Fruit fly (Drosophila melanogaster): Measurements from ENCODE around the gene CG14074.

Gene CG14074

DNA sequence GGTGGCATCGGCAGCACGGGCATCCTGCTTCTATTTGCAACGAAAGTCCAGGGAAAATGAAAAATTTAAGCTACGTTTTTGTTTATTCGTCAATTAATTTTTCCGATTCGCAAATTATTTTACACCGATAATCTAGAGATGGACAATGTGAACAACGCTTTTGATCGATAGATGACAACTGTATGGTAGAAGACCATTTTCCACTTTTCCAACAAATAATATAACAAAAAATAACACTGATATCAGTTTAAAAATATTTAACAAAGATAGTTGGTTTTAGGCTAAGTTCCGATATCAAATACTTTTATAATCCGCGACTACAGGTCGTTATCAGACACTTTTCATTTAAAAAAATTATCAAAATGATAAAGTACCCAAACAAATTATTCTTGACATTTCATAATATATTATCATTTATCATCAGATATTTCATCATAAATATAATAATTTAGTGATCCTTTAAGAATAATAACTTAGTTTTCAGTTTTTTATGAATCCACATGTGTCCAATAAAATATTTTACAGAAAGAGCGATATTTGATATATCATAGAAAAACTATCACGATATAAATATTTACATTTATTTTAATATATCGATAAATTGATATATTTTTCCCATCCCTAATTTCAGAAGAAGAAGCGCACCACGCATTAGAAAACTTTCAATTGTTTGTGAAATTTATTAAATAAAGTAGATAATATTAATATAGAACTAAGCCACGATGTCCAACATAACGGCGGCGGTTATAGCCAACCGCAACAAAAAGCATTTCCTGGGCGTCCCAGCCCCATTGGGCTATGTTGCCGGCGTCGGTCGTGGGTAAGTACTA is 39.0 kb downstream of the CG14074 start, which contains the start of the genes CSN1b and Prp6:
Gene CSN1b, minus strand, starts transcription at position 159 of the 830 bp plus-strand sequence.
Gene Prp6, plus strand, starts transcription at position 601 of the 830 bp plus-strand sequence.
- TF ChIP-seq CG9932 (GFP tag; IDR thresholded peaks at IDR 0.05) (peak; percentile 56), CG16813 (GFP tag; IDR thresholded peaks at IDR 0.05; ENCODE audit: partially characterized antibody) (peak; percentile 60; the same call in 2 of the 3 replicates), Dek (tag; optimal IDR thresholded peaks at IDR 0.05) (no peak), knrl (GFP tag; IDR thresholded peaks at IDR 0.05; ENCODE audit: partially characterized antibody) (peak; percentile 67; the same call in 2 of the 3 replicates), BEAF-32 (GFP tag; optimal IDR thresholded peaks at IDR 0.05) (peak; percentile 74), CoRest (tag; optimal IDR thresholded peaks at IDR 0.05) (peak; percentile 46), CG2116 (GFP tag; optimal IDR thresholded peaks at IDR 0.05) (peak; percentile 52), CG6791 (GFP tag; IDR thresholded peaks at IDR 0.05; ENCODE audit: partially characterized antibody) (peak; percentile 57), CG4424 (GFP tag; optimal IDR thresholded peaks at IDR 0.05) (peak; percentile 33), trem (tag; optimal IDR thresholded peaks at IDR 0.05) (peak; percentile 32), CTCF (GFP tag; optimal IDR thresholded peaks at IDR 0.05) (no peak), zen2 (GFP tag; IDR thresholded peaks at IDR 0.05; ENCODE audit: partially characterized antibody) (peak; percentile 67), CG30020 (tag; optimal IDR thresholded peaks at IDR 0.05) (peak; percentile 65), unc-4 (GFP tag; IDR thresholded peaks at IDR 0.05; ENCODE audit: partially characterized antibody) (peak; percentile 49), bbx (GFP tag; IDR thresholded peaks at IDR 0.05; ENCODE audit: partially characterized antibody) (peak; percentile 51), CG12391 (tag; optimal IDR thresholded peaks at IDR 0.05) (peak; percentile 41), otp (GFP tag; IDR thresholded peaks at IDR 0.05) (no peak), Opbp (GFP tag; IDR thresholded peaks at IDR 0.05; ENCODE audit: partially characterized antibody) (peak; percentile 48; the same call in 2 of the 3 replicates), CG11696 (GFP tag; IDR thresholded peaks at IDR 0.05) (no peak), slbo (GFP tag; IDR thresholded peaks at IDR 0.05) (peak; percentile 20; the same call in 1 of the 2 replicates), CG8089 (GFP tag; optimal IDR thresholded peaks at IDR 0.05) (no peak), CG10267 (tag; optimal IDR thresholded peaks at IDR 0.05) (peak; percentile 27), amos (GFP tag; IDR thresholded peaks at IDR 0.05; ENCODE audit: partially characterized antibody) (peak; percentile 60), Scr (GFP tag; IDR thresholded peaks at IDR 0.05; ENCODE audit: partially characterized antibody) (peak; percentile 70), inv (GFP tag; IDR thresholded peaks at IDR 0.05; ENCODE audit: partially characterized antibody) (peak; percentile 42; the same call in 1 of the 2 replicates), HLH4C (GFP tag; IDR thresholded peaks at IDR 0.05; ENCODE audit: partially characterized antibody) (peak; percentile 42; the same call in 1 of the 3 replicates), Rfx (GFP tag; IDR thresholded peaks at IDR 0.05) (peak; percentile 38; the same call in 1 of the 2 replicates), CG30403 (GFP tag; optimal IDR thresholded peaks at IDR 0.05) (peak; percentile 37), CG42726 (GFP tag; IDR thresholded peaks at IDR 0.05; ENCODE audit: partially characterized antibody) (0 out of 2 replicates have a peak, but pooled peaks have one; percentile 41), MESR4 (GFP tag; optimal IDR thresholded peaks at IDR 0.05) (peak; percentile 58), CG4360 (GFP tag; IDR thresholded peaks at IDR 0.05) (no peak), insv (GFP tag; optimal IDR thresholded peaks at IDR 0.05) (no peak), vnd (GFP tag; IDR thresholded peaks at IDR 0.05; ENCODE audit: partially characterized antibody) (peak; percentile 51; the same call in 1 of the 3 replicates), CG12744 (GFP tag; optimal IDR thresholded peaks at IDR 0.05) (no peak), CG14860 (GFP tag; IDR thresholded peaks at IDR 0.05; ENCODE audit: partially characterized antibody) (0 out of 3 replicates have a peak, but pooled peaks have one; percentile 48), Doc3 (GFP tag; IDR thresholded peaks at IDR 0.05; ENCODE audit: partially characterized antibody) (peak; percentile 52; the same call in 2 of the 3 replicates), bsh (GFP tag; optimal IDR thresholded peaks at IDR 0.05) (no peak), gfzf (GFP tag; optimal IDR thresholded peaks at IDR 0.05) (no peak), run (tag; optimal IDR thresholded peaks at IDR 0.05) (no peak), Dll (GFP tag; IDR thresholded peaks at IDR 0.05; ENCODE audit: partially characterized antibody) (peak; percentile 73; the same call in 3 of the 4 replicates), CG13287 (GFP tag; IDR thresholded peaks at IDR 0.05; ENCODE audit: partially characterized antibody) (peak; percentile 41), Ada2b (GFP tag; IDR thresholded peaks at IDR 0.05) (no peak), CG16815 (GFP tag; optimal IDR thresholded peaks at IDR 0.05) (no peak), danr (GFP tag; IDR thresholded peaks at IDR 0.05) (no peak), hkb (optimal IDR thresholded peaks at IDR 0.05) (no peak), hkb (GFP tag; IDR thresholded peaks at IDR 0.05) (no peak)
